Worm (Caenorhabditis elegans) whole organism, young adult: ENCODE data around the gene W02B12.1.
A peak's percentile ranks its signal among the peaks of the same experiment; 100 is the strongest.

ENCODE experiments used
- B0336.3 ChIP-seq: fragments of 200-800 bp; sonication (Bioruptor generic); IDR thresholded peaks from 2 replicates; pipeline ENCODE4 v1.3.6; 2022; ENCODE audit warnings: missing genetic modification characterization, missing compliant biosample characterization
- F10E7.11 ChIP-seq: sonication (generic microtip); optimal IDR thresholded peaks from 2 replicates; lab custom pipeline; 2017; ENCODE audit warnings: mild to moderate bottlenecking, missing genetic modification characterization, moderate library complexity, missing compliant biosample characterization
- F33H1.4 ChIP-seq: fragments of 200-800 bp; sonication (Bioruptor generic); IDR thresholded peaks from 2 replicates; pipeline ENCODE4 v1.3.6; 2022; ENCODE audit warnings: missing genetic modification reagents, missing genetic modification characterization, missing compliant biosample characterization
- F55B11.4 ChIP-seq: sonication (generic microtip); optimal IDR thresholded peaks from 2 replicates; lab custom pipeline; 2016; ENCODE audit warnings: missing compliant biosample characterization, missing genetic modification characterization, borderline replicate concordance; ENCODE audit not compliant: insufficient read depth
- T26A5.8 ChIP-seq: sonication (generic microtip); optimal IDR thresholded peaks from 2 replicates; lab custom pipeline; 2016; ENCODE audit warnings: missing genetic modification characterization, missing compliant biosample characterization
- Y56A3A.18 ChIP-seq: fragments of 200-800 bp; sonication (Bioruptor generic); IDR thresholded peaks from 2 replicates; pipeline ENCODE4 v1.3.6; 2022; ENCODE audit warnings: missing genetic modification reagents, missing genetic modification characterization, missing compliant biosample characterization
- Y67H2A.10 ChIP-seq: fragments of 200-800 bp; sonication (Bioruptor generic); conservative IDR thresholded peaks from 2 replicates; pipeline ENCODE4 v1.3.6; 2022; ENCODE audit warnings: missing genetic modification reagents, missing genetic modification characterization, missing compliant biosample characterization
- Y79H2A.3 ChIP-seq: fragments of 200-800 bp; sonication (Bioruptor generic); conservative IDR thresholded peaks from 2 replicates; pipeline ENCODE4 v1.3.6; 2022; ENCODE audit warnings: missing genetic modification reagents, missing genetic modification characterization, missing compliant biosample characterization
- Y95B8A.8 ChIP-seq: fragments of 200-800 bp; sonication (Bioruptor generic); IDR thresholded peaks from 2 replicates; pipeline ENCODE4 v1.3.6; 2022; ENCODE audit warnings: missing genetic modification reagents, missing genetic modification characterization, missing compliant biosample characterization
- ZK185.1 ChIP-seq: sonication (generic microtip); optimal IDR thresholded peaks from 2 replicates; lab custom pipeline; 2016; ENCODE audit warnings: mild to moderate bottlenecking, missing genetic modification characterization, missing compliant biosample characterization; ENCODE audit not compliant: poor library complexity, severe bottlenecking
- athp-1 ChIP-seq: sonication (generic microtip); optimal IDR thresholded peaks from 2 replicates; lab custom pipeline; 2017; ENCODE audit warnings: mild to moderate bottlenecking, missing genetic modification characterization, missing compliant biosample characterization
- attf-5 ChIP-seq: fragments of 200-800 bp; sonication (Bioruptor generic); optimal IDR thresholded peaks from 2 replicates; lab custom pipeline; 2018; ENCODE audit warnings: mild to moderate bottlenecking, missing genetic modification characterization, missing compliant biosample characterization
- cebp-1 ChIP-seq, 2 experiments: fragments of 200-800 bp in 1 of 2; sonication (Bioruptor generic) in 1 of 2; sonication (generic microtip) in 1 of 2; IDR thresholded peaks in 1 of 2; optimal IDR thresholded peaks in 1 of 2; 2 replicates each; pipeline versions ENCODE4 v1.3.6 to Lab custom; 2017 to 2022; ENCODE audit warnings: missing compliant biosample characterization in 2 of 2, missing genetic modification characterization in 2 of 2, mild to moderate bottlenecking in 1 of 2, missing genetic modification reagents in 1 of 2, moderate library complexity in 1 of 2
- cebp-2 ChIP-seq: fragments of 200-800 bp; sonication (Bioruptor generic); IDR thresholded peaks from 2 replicates; pipeline ENCODE4 v1.3.6; 2022; ENCODE audit warnings: missing genetic modification characterization, missing compliant biosample characterization
- ceh-27 ChIP-seq: fragments of 200-800 bp; sonication (Bioruptor generic); optimal IDR thresholded peaks from 2 replicates; lab custom pipeline; 2018; ENCODE audit warnings: mild to moderate bottlenecking, missing genetic modification characterization, moderate library complexity, missing compliant biosample characterization
- ceh-79 ChIP-seq: sonication (generic microtip); optimal IDR thresholded peaks from 2 replicates; lab custom pipeline; 2017; ENCODE audit warnings: mild to moderate bottlenecking, missing genetic modification characterization, missing compliant biosample characterization
- die-1 ChIP-seq: sonication (generic microtip); optimal IDR thresholded peaks from 2 replicates; lab custom pipeline; 2016; ENCODE audit warnings: missing genotype, mild to moderate bottlenecking, missing genetic modification characterization, missing compliant biosample characterization
- egl-18 ChIP-seq: fragments of 200-800 bp; sonication (Bioruptor generic); IDR thresholded peaks from 2 replicates; pipeline ENCODE4 v1.3.6; 2022; ENCODE audit warnings: missing genetic modification reagents, missing genetic modification characterization, missing compliant biosample characterization
- egrh-3 ChIP-seq: fragments of 200-800 bp; sonication (Bioruptor generic); IDR thresholded peaks from 2 replicates; pipeline ENCODE4 v1.3.6; 2022; ENCODE audit warnings: missing genetic modification reagents, missing genetic modification characterization, missing compliant biosample characterization
- fkh-3 ChIP-seq: sonication (generic microtip); optimal IDR thresholded peaks from 2 replicates; lab custom pipeline; 2016; ENCODE audit warnings: mild to moderate bottlenecking, missing genetic modification characterization, missing compliant biosample characterization
- hmg-1.2 ChIP-seq: fragments of 200-800 bp; sonication (Bioruptor generic); IDR thresholded peaks from 2 replicates; pipeline ENCODE4 v1.3.6; 2022; ENCODE audit warnings: missing genetic modification reagents, missing genetic modification characterization, missing compliant biosample characterization
- hsf-1 ChIP-seq: fragments of 200-800 bp; sonication (Bioruptor generic); IDR thresholded peaks from 2 replicates; pipeline ENCODE4 v1.3.6; 2022; ENCODE audit warnings: missing genetic modification reagents, missing genetic modification characterization, missing compliant biosample characterization
- lag-1 ChIP-seq: fragments of 200-800 bp; sonication (Bioruptor generic); IDR thresholded peaks from 2 replicates; pipeline ENCODE4 v1.3.6; 2022; ENCODE audit warnings: missing genetic modification reagents, missing genetic modification characterization, missing compliant biosample characterization
- let-526 ChIP-seq: fragments of 200-800 bp; sonication (Bioruptor generic); IDR thresholded peaks from 2 replicates; pipeline ENCODE4 v1.3.6; 2022; ENCODE audit warnings: missing genetic modification reagents, missing genetic modification characterization, missing compliant biosample characterization
- let-607 ChIP-seq, 2 experiments: fragments of 200-800 bp in 1 of 2; sonication (Bioruptor generic) in 1 of 2; sonication (generic microtip) in 1 of 2; optimal IDR thresholded peaks; 2 replicates each; lab custom pipeline; 2016 to 2018; ENCODE audit warnings: mild to moderate bottlenecking in 2 of 2, missing compliant biosample characterization in 2 of 2, missing genetic modification characterization in 2 of 2, moderate library complexity in 2 of 2, missing genotype in 1 of 2
- lin-54 ChIP-seq: fragments of 200-800 bp; sonication (Bioruptor generic); optimal IDR thresholded peaks from 2 replicates; lab custom pipeline; 2018; ENCODE audit warnings: mild to moderate bottlenecking, missing genetic modification characterization, missing compliant biosample characterization
- lsl-1 ChIP-seq: fragments of 200-800 bp; sonication (Bioruptor generic); optimal IDR thresholded peaks from 2 replicates; lab custom pipeline; 2018; ENCODE audit warnings: mild to moderate bottlenecking, missing genetic modification characterization, moderate library complexity, missing compliant biosample characterization
- madf-10 ChIP-seq: sonication (generic microtip); optimal IDR thresholded peaks from 2 replicates; lab custom pipeline; 2016; ENCODE audit warnings: mild to moderate bottlenecking, missing genetic modification characterization, missing compliant biosample characterization
- madf-6 ChIP-seq: fragments of 200-800 bp; sonication (Bioruptor generic); IDR thresholded peaks from 2 replicates; pipeline ENCODE4 v1.3.6; 2022; ENCODE audit warnings: missing genetic modification reagents, missing genetic modification characterization, missing compliant biosample characterization
- madf-8 ChIP-seq: fragments of 200-800 bp; sonication (Bioruptor generic); conservative IDR thresholded peaks from 2 replicates; pipeline ENCODE4 v1.3.6; 2022; ENCODE audit warnings: missing genetic modification reagents, missing genetic modification characterization, missing compliant biosample characterization
- mcd-1 ChIP-seq: fragments of 200-800 bp; sonication (Bioruptor generic); IDR thresholded peaks from 2 replicates; pipeline ENCODE4 v1.3.6; 2022; ENCODE audit warnings: missing genetic modification reagents, missing genetic modification characterization, missing compliant biosample characterization
- mes-4 ChIP-seq: sonication (generic microtip); optimal IDR thresholded peaks from 2 replicates; lab custom pipeline; 2016; ENCODE audit warnings: missing genotype, missing genetic modification characterization, missing compliant biosample characterization
- mxl-1 ChIP-seq: sonication (generic microtip); optimal IDR thresholded peaks from 2 replicates; lab custom pipeline; 2016; ENCODE audit warnings: missing genetic modification characterization, missing compliant biosample characterization
- nfya-2 ChIP-seq: fragments of 200-800 bp; sonication (Bioruptor generic); IDR thresholded peaks from 2 replicates; pipeline ENCODE4 v1.3.6; 2022; ENCODE audit warnings: missing genetic modification reagents, missing genetic modification characterization, missing compliant biosample characterization
- nfyb-1 ChIP-seq: fragments of 200-800 bp; sonication (Bioruptor generic); IDR thresholded peaks from 2 replicates; pipeline ENCODE4 v1.3.6; 2022; ENCODE audit warnings: missing genetic modification reagents, missing genetic modification characterization, missing compliant biosample characterization
- nhr-120 ChIP-seq: fragments of 200-800 bp; sonication (Bioruptor generic); IDR thresholded peaks from 2 replicates; pipeline ENCODE4 v1.3.6; 2022; ENCODE audit warnings: missing genetic modification characterization, missing compliant biosample characterization
- nhr-179 ChIP-seq: sonication (generic microtip); optimal IDR thresholded peaks from 2 replicates; lab custom pipeline; 2016; ENCODE audit warnings: mild to moderate bottlenecking, missing genetic modification characterization, missing compliant biosample characterization
- nhr-27 ChIP-seq: fragments of 200-800 bp; sonication (Bioruptor generic); optimal IDR thresholded peaks from 2 replicates; lab custom pipeline; 2018; ENCODE audit warnings: mild to moderate bottlenecking, missing genetic modification characterization, moderate library complexity, missing compliant biosample characterization
- nhr-80 ChIP-seq: sonication (generic microtip); optimal IDR thresholded peaks from 2 replicates; lab custom pipeline; 2016; ENCODE audit warnings: missing genetic modification characterization, missing compliant biosample characterization
- snpc-3.4 ChIP-seq: sonication (generic microtip); optimal IDR thresholded peaks from 2 replicates; lab custom pipeline; 2017; ENCODE audit warnings: missing genetic modification characterization, mild to moderate bottlenecking, missing compliant biosample characterization, antibody characterized with exemption, moderate library complexity, missing genotype, missing genetic modification reagents
- tbp1 ChIP-seq: fragments of 200-800 bp; sonication (Bioruptor generic); optimal IDR thresholded peaks from 2 replicates; lab custom pipeline; 2018; ENCODE audit warnings: mild to moderate bottlenecking, missing genetic modification characterization, missing compliant biosample characterization
- zfh-2 ChIP-seq: fragments of 200-800 bp; sonication (Bioruptor generic); conservative IDR thresholded peaks from 2 replicates; pipeline ENCODE4 v1.3.6; 2022; ENCODE audit warnings: missing genetic modification reagents, missing genetic modification characterization, missing compliant biosample characterization
- zim-3 ChIP-seq: sonication (generic microtip); optimal IDR thresholded peaks from 2 replicates; lab custom pipeline; 2017; ENCODE audit warnings: mild to moderate bottlenecking, missing genetic modification characterization, moderate library complexity, missing compliant biosample characterization
- ztf-18 ChIP-seq: sonication (generic microtip); optimal IDR thresholded peaks from 2 replicates; lab custom pipeline; 2016; ENCODE audit warnings: missing genotype, mild to moderate bottlenecking, missing genetic modification characterization, missing compliant biosample characterization
- ztf-26 ChIP-seq: sonication (generic microtip); optimal IDR thresholded peaks from 2 replicates; lab custom pipeline; 2017; ENCODE audit warnings: missing genetic modification characterization, missing compliant biosample characterization
- ztf-6 ChIP-seq: fragments of 200-800 bp; sonication (Bioruptor generic); IDR thresholded peaks from 2 replicates; pipeline ENCODE4 v1.3.6; 2022; ENCODE audit warnings: missing genetic modification reagents, missing genetic modification characterization, missing compliant biosample characterization

The W02B12.1 gene

DNA sequence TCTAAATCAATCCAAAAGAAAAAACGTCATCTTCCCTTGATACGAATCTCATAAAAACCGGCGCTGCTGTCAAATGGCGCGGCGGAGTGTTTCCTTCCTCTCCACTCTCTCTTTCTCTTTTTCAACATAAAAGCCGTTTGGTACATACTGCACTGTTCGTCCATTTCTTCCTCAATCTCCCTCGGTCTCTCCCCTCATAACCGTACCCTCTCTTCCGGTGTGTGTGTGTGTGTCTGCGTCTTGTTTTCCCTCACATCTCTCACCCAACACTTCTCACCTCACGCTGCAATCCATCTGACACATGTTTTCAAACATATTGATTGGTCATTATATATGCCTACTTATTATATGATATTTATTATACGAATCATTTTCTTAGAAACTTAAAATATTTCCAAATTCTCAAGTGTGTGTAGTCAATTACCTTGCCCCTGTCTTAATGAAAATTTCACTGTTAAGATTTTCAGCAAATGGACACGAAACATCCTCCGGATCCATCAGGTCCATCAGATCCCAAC, 15.7 kb downstream of the W02B12.1 start, which contains the start of the genes aars-1 and rga-1 (continued):
- TF ChIP-seq zim-3 (no peak), mxl-1 (tag; lab: Kevin White, UChicago) (no peak), nhr-27 (tag; lab: Kevin White, UChicago) (no peak), Y95B8A.8 (no peak), die-1 (tag; lab: Kevin White, UChicago) (no peak), ztf-6 (GFP tag; lab: Robert Waterston, UW) (no peak), hsf-1 (no peak), nfya-2 (GFP tag; lab: Robert Waterston, UW) (no peak), let-526 (no peak), lin-54 (GFP tag; lab: Kevin White, UChicago) (peak; percentile 2), nhr-120 (no peak), tbp1 (GFP tag; lab: Kevin White, UChicago) (peak; percentile 31), cebp-2 (GFP tag; lab: Robert Waterston, UW) (no peak), ztf-26 (tag; lab: Kevin White, UChicago) (no peak), lag-1 (GFP tag; lab: Robert Waterston, UW) (no peak), cebp-1 (GFP tag; IDR thresholded peaks at IDR 0.05; lab: Robert Waterston, UW) (no peak), cebp-1 (tag; optimal IDR thresholded peaks at IDR 0.05; lab: Kevin White, UChicago) (peak; percentile 59), B0336.3 (GFP tag; lab: Robert Waterston, UW) (peak; percentile 52; the same call in 1 of the 2 replicates), madf-6 (no peak), F33H1.4 (GFP tag; lab: Robert Waterston, UW) (no peak), zfh-2 (GFP tag; lab: Robert Waterston, UW) (peak; percentile 86), nhr-179 (tag; lab: Kevin White, UChicago) (no peak), lsl-1 (no peak), nfyb-1 (peak; percentile 71), ztf-18 (tag; lab: Kevin White, UChicago) (peak; percentile 74), F55B11.4 (tag; lab: Kevin White, UChicago) (no peak), attf-5 (GFP tag; lab: Kevin White, UChicago) (peak; percentile 80), nhr-80 (tag; lab: Kevin White, UChicago) (peak; percentile 96), ZK185.1 (tag; lab: Kevin White, UChicago) (peak; percentile 45), snpc-3.4 (tag; lab: Kevin White, UChicago) (no peak), Y67H2A.10 (GFP tag; lab: Robert Waterston, UW) (no peak), Y56A3A.18 (GFP tag; lab: Robert Waterston, UW) (no peak), hmg-1.2 (GFP tag; lab: Robert Waterston, UW) (peak; percentile 66; the same call in 1 of the 2 replicates), Y79H2A.3 (GFP tag; lab: Robert Waterston, UW) (no peak), fkh-3 (tag; lab: Kevin White, UChicago) (no peak), egrh-3 (GFP tag; lab: Robert Waterston, UW) (no peak)

DNA sequence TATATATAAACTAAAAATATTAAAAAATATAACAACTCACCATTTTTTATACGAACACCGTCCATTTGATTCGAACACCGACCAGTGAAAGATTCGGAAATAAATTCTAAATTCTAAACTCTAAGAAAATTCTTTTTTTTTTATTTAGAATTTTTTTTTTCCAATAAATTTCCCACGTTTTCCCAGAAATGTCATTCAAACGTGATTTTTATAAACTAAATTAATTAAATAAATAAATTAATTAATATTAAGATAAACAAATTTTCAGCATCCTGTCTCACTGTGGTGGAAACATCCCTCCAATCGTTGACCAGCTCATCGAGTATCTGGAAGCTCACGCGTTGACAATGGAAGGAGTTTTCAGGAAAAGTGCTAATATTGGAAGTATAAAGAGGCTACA, 18.7 kb downstream of the W02B12.1 start, which contains the start of gene klp-17:
Gene klp-17 (minus strand): TSS at position 101 of the 400 bp plus-strand sequence.
- no peak for TF ChIP-seq nfyb-1
- TF ChIP-seq T26A5.8, result no peak
- no peak for TF ChIP-seq F55B11.4 (tag; lab: Kevin White, UChicago)
- no peak for TF ChIP-seq mes-4 (tag; lab: Kevin White, UChicago)
- no peak for TF ChIP-seq mcd-1 (GFP tag; lab: Robert Waterston, UW)
- TF ChIP-seq let-607 (tag; optimal IDR thresholded peaks at IDR 0.05; lab: Kevin White, UChicago), result no peak
- no peak for TF ChIP-seq tbp1 (GFP tag; lab: Kevin White, UChicago)
- no peak for TF ChIP-seq athp-1 (tag; lab: Kevin White, UChicago)
- no peak for TF ChIP-seq madf-10 (tag; lab: Kevin White, UChicago)
- no peak for TF ChIP-seq egl-18 (GFP tag; lab: Robert Waterston, UW)
- TF ChIP-seq F10E7.11 (tag; lab: Kevin White, UChicago), result no peak
- no peak for TF ChIP-seq ceh-27 (GFP tag; lab: Kevin White, UChicago)
- no peak for TF ChIP-seq nhr-27 (tag; lab: Kevin White, UChicago)
- no peak for TF ChIP-seq ceh-79 (tag; lab: Kevin White, UChicago)
- no peak for TF ChIP-seq madf-8 (GFP tag; lab: Robert Waterston, UW)
- no peak for TF ChIP-seq nhr-179 (tag; lab: Kevin White, UChicago)
